Worm (Caenorhabditis elegans) whole organism, late embryonic: ENCODE measurements around the gene sec-61.B.
A peak's percentile ranks its signal among the peaks of the same experiment; 100 is the strongest.

Experiments used
- C08G9.2 ChIP-seq: sonication (generic microtip); optimal IDR thresholded peaks from 2 replicates; lab custom pipeline; 2016; ENCODE audit warnings: mild to moderate bottlenecking, missing genetic modification characterization, moderate library complexity, missing compliant biosample characterization
- C38D4.7 ChIP-seq: fragments of 200-800 bp; sonication (Bioruptor generic); optimal IDR thresholded peaks from 2 replicates; lab custom pipeline; 2018; ENCODE audit warnings: mild to moderate bottlenecking, missing genetic modification characterization, moderate library complexity, missing compliant biosample characterization
- F13H6.1 ChIP-seq: sonication (generic microtip); optimal IDR thresholded peaks from 2 replicates; lab custom pipeline; 2016; ENCODE audit warnings: missing genetic modification characterization, missing compliant biosample characterization
- K02D7.2 ChIP-seq: sonication (generic microtip); optimal IDR thresholded peaks from 2 replicates; lab custom pipeline; 2017; ENCODE audit warnings: mild to moderate bottlenecking, missing genetic modification characterization, missing compliant biosample characterization
- K09A11.1 ChIP-seq: sonication (generic microtip); optimal IDR thresholded peaks from 2 replicates; lab custom pipeline; 2017; ENCODE audit warnings: antibody characterized with exemption, mild to moderate bottlenecking, missing genetic modification characterization, missing compliant biosample characterization; ENCODE audit not compliant: insufficient read depth
- T23F11.4 ChIP-seq: fragments of 200-800 bp; sonication (Bioruptor generic); optimal IDR thresholded peaks from 2 replicates; lab custom pipeline; 2018; ENCODE audit warnings: mild to moderate bottlenecking, missing genetic modification characterization, missing compliant biosample characterization
- ceh-2 ChIP-seq: sonication (generic microtip); optimal IDR thresholded peaks from 2 replicates; lab custom pipeline; 2016; ENCODE audit warnings: missing genotype, missing genetic modification characterization, missing compliant biosample characterization
- ceh-22 ChIP-seq: sonication (generic microtip); optimal IDR thresholded peaks from 2 replicates; lab custom pipeline; 2017; ENCODE audit warnings: missing biosample characterization, missing genetic modification characterization
- ceh-24 ChIP-seq: sonication (generic microtip); optimal IDR thresholded peaks from 2 replicates; lab custom pipeline; 2016; ENCODE audit warnings: mild to moderate bottlenecking, missing genetic modification characterization, missing compliant biosample characterization
- ceh-30 ChIP-seq: fragments of 150-350 bp; optimal IDR thresholded peaks from 2 replicates; lab custom pipeline; 2014; ENCODE audit warnings: missing biosample characterization, missing genetic modification characterization
- ceh-34 ChIP-seq: sonication (generic microtip); optimal IDR thresholded peaks from 2 replicates; lab custom pipeline; 2016; ENCODE audit warnings: mild to moderate bottlenecking, missing genetic modification characterization, missing compliant biosample characterization
- ceh-45 ChIP-seq: fragments of 200-800 bp; sonication (Bioruptor generic); IDR thresholded peaks from 2 replicates; pipeline ENCODE4 v1.3.6; 2022; ENCODE audit warnings: missing genetic modification reagents, missing genetic modification characterization, missing compliant biosample characterization
- ceh-9 ChIP-seq: sonication (generic microtip); optimal IDR thresholded peaks from 2 replicates; lab custom pipeline; 2016; ENCODE audit warnings: mild to moderate bottlenecking, missing genetic modification characterization, inconsistent platforms, missing compliant biosample characterization
- che-1 ChIP-seq: sonication (generic microtip); optimal IDR thresholded peaks from 2 replicates; lab custom pipeline; 2016; ENCODE audit warnings: mild to moderate bottlenecking, missing genetic modification characterization, missing compliant biosample characterization
- dmd-4 ChIP-seq: sonication (generic microtip); optimal IDR thresholded peaks from 2 replicates; lab custom pipeline; 2016; ENCODE audit warnings: borderline replicate concordance, missing genetic modification characterization, missing compliant biosample characterization
- ets-4 ChIP-seq: sonication (generic microtip); optimal IDR thresholded peaks from 2 replicates; lab custom pipeline; 2016; ENCODE audit warnings: missing genetic modification characterization, missing compliant biosample characterization
- eyg-1 ChIP-seq: sonication (generic microtip); optimal IDR thresholded peaks from 2 replicates; lab custom pipeline; 2016; ENCODE audit warnings: missing genotype, missing genetic modification characterization, missing compliant biosample characterization
- fax-1 ChIP-seq: sonication (generic microtip); optimal IDR thresholded peaks from 2 replicates; lab custom pipeline; 2016; ENCODE audit warnings: missing genotype, missing genetic modification characterization, missing compliant biosample characterization
- fkh-10 ChIP-seq: fragments of 150-350 bp; optimal IDR thresholded peaks from 2 replicates; lab custom pipeline; 2014; ENCODE audit warnings: missing biosample characterization, missing genetic modification reagents, missing genetic modification characterization
- gmeb-2 ChIP-seq: sonication (generic microtip); optimal IDR thresholded peaks from 2 replicates; lab custom pipeline; 2016; ENCODE audit warnings: missing genetic modification characterization, inconsistent platforms, missing compliant biosample characterization
- hlh-13 ChIP-seq: fragments of 200-800 bp; sonication (Bioruptor generic); optimal IDR thresholded peaks from 2 replicates; lab custom pipeline; 2018; ENCODE audit warnings: mild to moderate bottlenecking, missing genetic modification characterization, missing compliant biosample characterization
- hlh-15 ChIP-seq: sonication (generic microtip); optimal IDR thresholded peaks from 2 replicates; lab custom pipeline; 2016; ENCODE audit warnings: missing genetic modification characterization, missing compliant biosample characterization
- hlh-30 ChIP-seq: sonication (generic microtip); optimal IDR thresholded peaks from 2 replicates; lab custom pipeline; 2017; ENCODE audit warnings: antibody characterized with exemption, missing genetic modification characterization, missing compliant biosample characterization; ENCODE audit not compliant: insufficient read depth
- hlh-6 ChIP-seq: sonication (generic microtip); optimal IDR thresholded peaks from 2 replicates; lab custom pipeline; 2016; ENCODE audit warnings: missing genotype, missing genetic modification characterization, missing compliant biosample characterization
- hlh-8 ChIP-seq: sonication (generic microtip); optimal IDR thresholded peaks from 2 replicates; lab custom pipeline; 2016; ENCODE audit warnings: missing genotype, missing genetic modification characterization, missing compliant biosample characterization
- lim-6 ChIP-seq: sonication (generic microtip); optimal IDR thresholded peaks from 2 replicates; lab custom pipeline; 2016; ENCODE audit warnings: missing genetic modification characterization, missing compliant biosample characterization
- lin-11 ChIP-seq: fragments of 200-800 bp; sonication (Bioruptor generic); optimal IDR thresholded peaks from 2 replicates; lab custom pipeline; 2018; ENCODE audit warnings: mild to moderate bottlenecking, missing genetic modification characterization, missing compliant biosample characterization
- madf-2 ChIP-seq: sonication (generic microtip); optimal IDR thresholded peaks from 2 replicates; lab custom pipeline; 2017; ENCODE audit warnings: missing genetic modification characterization, missing compliant biosample characterization
- nfya-1 ChIP-seq: sonication (generic microtip); optimal IDR thresholded peaks from 2 replicates; lab custom pipeline; 2017; ENCODE audit warnings: missing genetic modification characterization, mild to moderate bottlenecking, missing compliant biosample characterization, antibody characterized with exemption, moderate library complexity
- nhr-11 ChIP-seq: fragments of 150-350 bp; optimal IDR thresholded peaks from 2 replicates; lab custom pipeline; 2014; ENCODE audit warnings: missing biosample characterization, missing genetic modification characterization
- odd-2 ChIP-seq: sonication (generic microtip); optimal IDR thresholded peaks from 2 replicates; lab custom pipeline; 2017; ENCODE audit warnings: antibody characterized with exemption, mild to moderate bottlenecking, missing genetic modification characterization, missing compliant biosample characterization
- pag-3 ChIP-seq: sonication (generic microtip); optimal IDR thresholded peaks from 2 replicates; lab custom pipeline; 2016; ENCODE audit warnings: missing compliant biosample characterization, missing genetic modification characterization, borderline replicate concordance
- pha-2 ChIP-seq: sonication (generic microtip); optimal IDR thresholded peaks from 2 replicates; lab custom pipeline; 2017; ENCODE audit warnings: mild to moderate bottlenecking, missing genetic modification characterization, missing compliant biosample characterization
- pha-4 ChIP-seq: fragments of 150-350 bp; optimal IDR thresholded peaks from 2 replicates; lab custom pipeline; 2018; ENCODE audit warnings: missing biosample characterization, missing genetic modification reagents, missing genetic modification characterization
- pros-1 ChIP-seq: fragments of 150-350 bp; optimal IDR thresholded peaks from 2 replicates; lab custom pipeline; 2014; ENCODE audit warnings: missing biosample characterization, missing genetic modification reagents, missing genetic modification characterization
- ref-2 ChIP-seq: sonication (generic microtip); optimal IDR thresholded peaks from 2 replicates; lab custom pipeline; 2016; ENCODE audit warnings: missing genetic modification characterization, missing compliant biosample characterization
- rnt-1 ChIP-seq: sonication (generic microtip); optimal IDR thresholded peaks from 2 replicates; lab custom pipeline; 2016; ENCODE audit warnings: missing genetic modification characterization, missing compliant biosample characterization
- sdc-2 ChIP-seq: sonication (generic microtip); optimal IDR thresholded peaks from 2 replicates; lab custom pipeline; 2016; ENCODE audit warnings: missing genotype, missing genetic modification characterization, missing compliant biosample characterization
- syd-9 ChIP-seq: sonication (generic microtip); optimal IDR thresholded peaks from 2 replicates; lab custom pipeline; 2016; ENCODE audit warnings: mild to moderate bottlenecking, missing genetic modification characterization, moderate library complexity, missing compliant biosample characterization
- tbx-2 ChIP-seq: sonication (generic microtip); optimal IDR thresholded peaks from 2 replicates; lab custom pipeline; 2016; ENCODE audit warnings: missing genetic modification characterization, missing compliant biosample characterization
- ttx-3 ChIP-seq: sonication (generic microtip); optimal IDR thresholded peaks from 2 replicates; lab custom pipeline; 2016; ENCODE audit warnings: missing genetic modification reagents, missing genetic modification characterization, missing compliant biosample characterization
- unc-3 ChIP-seq, 2 experiments: fragments of 200-800 bp in 1 of 2; sonication (Bioruptor generic) in 1 of 2; sonication (generic microtip) in 1 of 2; conservative IDR thresholded peaks in 1 of 2; optimal IDR thresholded peaks in 1 of 2; 2 replicates each; pipeline versions ENCODE4 v1.3.6 to Lab custom; 2016 to 2022; ENCODE audit warnings: missing compliant biosample characterization in 2 of 2, missing genetic modification characterization in 2 of 2, missing genetic modification reagents in 1 of 2
- unc-86 ChIP-seq: sonication (generic microtip); optimal IDR thresholded peaks from 2 replicates; lab custom pipeline; 2016; ENCODE audit warnings: missing genetic modification characterization, missing compliant biosample characterization
- zip-5 ChIP-seq: sonication (generic microtip); optimal IDR thresholded peaks from 2 replicates; lab custom pipeline; 2016; ENCODE audit warnings: missing genetic modification characterization, missing compliant biosample characterization
- ztf-16 ChIP-seq: sonication (generic microtip); optimal IDR thresholded peaks from 2 replicates; lab custom pipeline; 2017; ENCODE audit warnings: missing genetic modification characterization, missing compliant biosample characterization

Gene sec-61.B

DNA sequence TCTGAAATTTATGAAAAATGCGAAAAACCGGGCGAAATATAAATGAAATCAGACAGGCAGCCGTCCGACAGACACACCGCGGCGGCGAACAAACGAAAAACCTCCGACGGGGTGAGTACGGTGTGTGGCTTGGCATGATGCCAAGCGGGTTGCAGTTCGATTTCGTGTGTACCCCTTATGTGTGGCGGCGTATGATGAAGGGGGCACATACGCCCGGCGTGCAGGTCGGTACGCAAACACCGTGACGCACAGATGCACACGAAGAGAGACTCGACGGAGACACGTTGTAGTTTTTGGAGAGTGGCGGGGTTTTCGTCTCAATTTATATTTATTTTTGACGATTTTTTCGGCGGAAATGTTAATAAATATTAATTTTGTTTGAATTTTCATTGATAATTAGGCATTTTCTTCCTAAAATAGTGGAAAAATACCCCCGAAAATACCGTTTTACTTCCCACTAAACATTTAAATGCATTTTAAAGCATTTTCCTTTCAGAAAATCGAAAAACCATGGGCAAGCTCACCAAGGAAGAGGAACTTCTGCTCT is 547 bp upstream of the sec-61.B start, which contains the start of gene trap-3 (continued):
- TF ChIP-seq ceh-24 (tag; lab: Kevin White, UChicago) (no peak), hlh-6 (no peak), C38D4.7 (GFP tag; lab: Kevin White, UChicago) (no peak), pha-2 (no peak), che-1 (tag; lab: Kevin White, UChicago) (no peak), fkh-10 (GFP tag; lab: Kevin White, UChicago) (no peak), fax-1 (tag; lab: Kevin White, UChicago) (no peak), dmd-4 (tag; lab: Kevin White, UChicago) (no peak), K02D7.2 (tag; lab: Kevin White, UChicago) (no peak), zip-5 (tag; lab: Kevin White, UChicago) (peak; percentile 37), odd-2 (tag; lab: Kevin White, UChicago) (no peak), T23F11.4 (GFP tag; lab: Kevin White, UChicago) (no peak), pros-1 (peak; percentile 79), ceh-45 (GFP tag; lab: Robert Waterston, UW) (no peak), hlh-15 (tag; lab: Kevin White, UChicago) (no peak), hlh-13 (GFP tag; lab: Kevin White, UChicago) (no peak), sdc-2 (tag; lab: Kevin White, UChicago) (peak; percentile 43), lin-11 (no peak), gmeb-2 (tag; lab: Kevin White, UChicago) (no peak), ceh-34 (tag; lab: Kevin White, UChicago) (peak; percentile 87), ceh-30 (tag; lab: Kevin White, UChicago) (peak; percentile 80), ref-2 (tag; lab: Kevin White, UChicago) (peak; percentile 92), nfya-1 (tag; lab: Kevin White, UChicago) (peak; percentile 99), ceh-9 (tag; lab: Kevin White, UChicago) (no peak), hlh-8 (tag; lab: Kevin White, UChicago) (peak; percentile 17), rnt-1 (tag; lab: Kevin White, UChicago) (peak; percentile 99), tbx-2 (peak; percentile 81), ztf-16 (tag; lab: Kevin White, UChicago) (peak; percentile 73), unc-86 (peak; percentile 48), ets-4 (tag; lab: Kevin White, UChicago) (peak; percentile 72), ttx-3 (tag; lab: Kevin White, UChicago) (peak; percentile 40), pag-3 (no peak), F13H6.1 (tag; lab: Kevin White, UChicago) (peak; percentile 18), ceh-22 (no peak), unc-3 (GFP tag; conservative IDR thresholded peaks at IDR 0.05; lab: Robert Waterston, UW) (peak; percentile 34; the same call in 1 of the 2 replicates), unc-3 (tag; optimal IDR thresholded peaks at IDR 0.05; lab: Kevin White, UChicago) (peak; percentile 28), C08G9.2 (tag; lab: Kevin White, UChicago) (peak; percentile 48), eyg-1 (tag; lab: Kevin White, UChicago) (peak; percentile 33), pha-4 (tag; lab: Kevin White, UChicago) (no peak), nhr-11 (tag; lab: Kevin White, UChicago) (no peak), hlh-30 (tag; lab: Kevin White, UChicago) (peak; percentile 84), ceh-2 (tag; lab: Kevin White, UChicago) (peak; percentile 15), syd-9 (tag; lab: Kevin White, UChicago) (peak; percentile 71), K09A11.1 (tag; lab: Kevin White, UChicago) (peak; percentile 2), lim-6 (tag; lab: Kevin White, UChicago) (no peak), madf-2 (tag; lab: Kevin White, UChicago) (peak; percentile 52)
